Worm (Caenorhabditis elegans) whole organism, early embryonic: Measurements from ENCODE around the gene mcm-6.

Experiments
- B0310.2 ChIP-seq: sonication (generic microtip); optimal IDR thresholded peaks from 2 replicates; lab custom pipeline; 2016; ENCODE audit warnings: mild to moderate bottlenecking, missing genetic modification characterization, missing compliant biosample characterization
- F13C5.2 ChIP-seq: sonication (generic microtip); optimal IDR thresholded peaks from 2 replicates; lab custom pipeline; 2017; ENCODE audit warnings: mild to moderate bottlenecking, missing genetic modification characterization, inconsistent platforms, missing compliant biosample characterization
- aly-1 ChIP-seq: sonication (generic microtip); optimal IDR thresholded peaks from 2 replicates; lab custom pipeline; 2016; ENCODE audit warnings: missing genetic modification characterization, missing compliant biosample characterization
- ama-1 ChIP-seq: fragments of 150-350 bp; optimal IDR thresholded peaks from 2 replicates; lab custom pipeline; 2014
- ceh-13 ChIP-seq: fragments of 200-800 bp; sonication (Bioruptor generic); optimal IDR thresholded peaks from 2 replicates; lab custom pipeline; 2018; ENCODE audit warnings: mild to moderate bottlenecking, missing genetic modification characterization, missing compliant biosample characterization
- ceh-36 ChIP-seq: sonication (generic microtip); optimal IDR thresholded peaks from 2 replicates; lab custom pipeline; 2016; ENCODE audit warnings: missing genetic modification characterization, inconsistent platforms, missing compliant biosample characterization
- ets-7 ChIP-seq: sonication (generic microtip); optimal IDR thresholded peaks from 2 replicates; lab custom pipeline; 2016; ENCODE audit warnings: missing genotype, missing genetic modification characterization, missing compliant biosample characterization
- flt-1 ChIP-seq: fragments of 200-800 bp; sonication (Bioruptor generic); IDR thresholded peaks from 2 replicates; pipeline ENCODE4 v1.3.6; 2022; ENCODE audit warnings: missing genetic modification characterization, missing compliant biosample characterization
- hmbx-1 ChIP-seq: sonication (generic microtip); optimal IDR thresholded peaks from 2 replicates; lab custom pipeline; 2016; ENCODE audit warnings: mild to moderate bottlenecking, missing genetic modification characterization, missing compliant biosample characterization
- hmg-4 ChIP-seq: fragments of 200-800 bp; sonication (Bioruptor generic); optimal IDR thresholded peaks from 2 replicates; lab custom pipeline; 2018; ENCODE audit warnings: mild to moderate bottlenecking, missing genetic modification characterization, missing compliant biosample characterization
- hnd-1 ChIP-seq: sonication (generic microtip); optimal IDR thresholded peaks from 2 replicates; lab custom pipeline; 2016; ENCODE audit warnings: missing genetic modification characterization, missing compliant biosample characterization
- pes-1 ChIP-seq: fragments of 200-800 bp; sonication (Bioruptor generic); IDR thresholded peaks from 2 replicates; pipeline ENCODE4 v1.3.6; 2022; ENCODE audit warnings: missing genetic modification reagents, missing genetic modification characterization, missing compliant biosample characterization
- scrt-1 ChIP-seq: fragments of 200-800 bp; sonication (Bioruptor generic); IDR thresholded peaks from 2 replicates; pipeline ENCODE4 v1.3.6; 2022; ENCODE audit warnings: missing genetic modification characterization, missing compliant biosample characterization
- sea-1 ChIP-seq: fragments of 200-800 bp; sonication (Bioruptor generic); conservative IDR thresholded peaks from 2 replicates; pipeline ENCODE4 v1.3.6; 2022; ENCODE audit warnings: missing genetic modification characterization, missing compliant biosample characterization
- tbx-11 ChIP-seq: fragments of 200-800 bp; sonication (Bioruptor generic); IDR thresholded peaks from 2 replicates; pipeline ENCODE4 v1.3.6; 2022; ENCODE audit warnings: missing genetic modification characterization, missing compliant biosample characterization
- tbx-37 ChIP-seq: fragments of 200-800 bp; sonication (Bioruptor generic); conservative IDR thresholded peaks from 2 replicates; pipeline ENCODE4 v1.3.6; 2022; ENCODE audit warnings: missing genetic modification reagents, missing genetic modification characterization, missing compliant biosample characterization
- tra-4 ChIP-seq: sonication (generic microtip); optimal IDR thresholded peaks from 2 replicates; lab custom pipeline; 2017; ENCODE audit warnings: missing genetic modification characterization, missing compliant biosample characterization

The mcm-6 gene

ce11 chrIII:9766175-9766574, 28.0 kb upstream of the mcm-6 start, which contains the start of gene cbp-1:
Gene cbp-1, plus strand, starts transcription at chrIII:9766509.
- TF ChIP-seq B0310.2 (tag; lab: Kevin White, UChicago) (no peak), ama-1 (lab: Kevin White, UChicago) (no peak), flt-1 (GFP tag; lab: Robert Waterston, UW) (no peak), tbx-11 (no peak), hmg-4 (no peak), tbx-37 (GFP tag; lab: Robert Waterston, UW) (no peak), ceh-36 (tag; lab: Kevin White, UChicago) (no peak), sea-1 (no peak), scrt-1 (no peak), F13C5.2 (tag; lab: Kevin White, UChicago) (no peak)

- TF ChIP-seq ceh-36 (tag; lab: Kevin White, UChicago) (no peak), hnd-1 (tag; lab: Kevin White, UChicago) (no peak), ceh-13 (GFP tag; lab: Kevin White, UChicago) (no peak), hmbx-1 (no peak), tbx-37 (GFP tag; lab: Robert Waterston, UW) (no peak), tbx-11 (no peak), aly-1 (tag; lab: Kevin White, UChicago) (no peak), hmg-4 (no peak), ets-7 (tag; lab: Kevin White, UChicago) (no peak)
Observed at ce11 chrIII:9767095-9767494, 27.1 kb upstream of the mcm-6 start.

ce11 chrIII:9768023-9768422, 26.1 kb upstream of the mcm-6 start:
- TF ChIP-seq pes-1 (GFP tag; lab: Robert Waterston, UW) (no peak), hmbx-1 (no peak), ceh-13 (GFP tag; lab: Kevin White, UChicago) (no peak), B0310.2 (tag; lab: Kevin White, UChicago) (no peak), tra-4 (tag; lab: Kevin White, UChicago) (no peak), hnd-1 (tag; lab: Kevin White, UChicago) (no peak), ets-7 (tag; lab: Kevin White, UChicago) (no peak), F13C5.2 (tag; lab: Kevin White, UChicago) (no peak), hmg-4 (no peak), tbx-11 (no peak), sea-1 (no peak), ama-1 (lab: Kevin White, UChicago) (no peak), aly-1 (tag; lab: Kevin White, UChicago) (no peak), tbx-37 (GFP tag; lab: Robert Waterston, UW) (no peak), ceh-36 (tag; lab: Kevin White, UChicago) (no peak), flt-1 (GFP tag; lab: Robert Waterston, UW) (no peak), scrt-1 (no peak)

- peak; percentile 68 for TF ChIP-seq ama-1 (lab: Kevin White, UChicago)
- no peak for TF ChIP-seq ceh-36 (tag; lab: Kevin White, UChicago)
Observed at ce11 chrIII:9770590-9770989, 23.6 kb upstream of the mcm-6 start.

- TF ChIP-seq hmg-4 (no peak), tra-4 (tag; lab: Kevin White, UChicago) (no peak), ceh-36 (tag; lab: Kevin White, UChicago) (no peak), ets-7 (tag; lab: Kevin White, UChicago) (no peak), sea-1 (no peak)
Observed at ce11 chrIII:9772394-9772793, 21.8 kb upstream of the mcm-6 start.

ce11 chrIII:9775916-9776315, 18.3 kb upstream of the mcm-6 start:
- no peak for TF ChIP-seq B0310.2 (tag; lab: Kevin White, UChicago)
- TF ChIP-seq tbx-11: no peak
- no peak for TF ChIP-seq flt-1 (GFP tag; lab: Robert Waterston, UW)
- no peak for TF ChIP-seq aly-1 (tag; lab: Kevin White, UChicago)

ce11 chrIII:9776323-9776722, 17.8 kb upstream of the mcm-6 start, which contains the start of gene usp-46:
Gene usp-46, plus strand, starts transcription at chrIII:9776623.
- TF ChIP-seq pes-1 (GFP tag; lab: Robert Waterston, UW) (no peak), ama-1 (lab: Kevin White, UChicago) (no peak), B0310.2 (tag; lab: Kevin White, UChicago) (no peak), tbx-11 (no peak), ceh-13 (GFP tag; lab: Kevin White, UChicago) (no peak), scrt-1 (no peak), ceh-36 (tag; lab: Kevin White, UChicago) (no peak), ets-7 (tag; lab: Kevin White, UChicago) (no peak), tbx-37 (GFP tag; lab: Robert Waterston, UW) (no peak), hmg-4 (no peak), F13C5.2 (tag; lab: Kevin White, UChicago) (no peak), tra-4 (tag; lab: Kevin White, UChicago) (no peak)

- TF ChIP-seq hmbx-1 (no peak), ceh-13 (GFP tag; lab: Kevin White, UChicago) (no peak), ets-7 (tag; lab: Kevin White, UChicago) (no peak), F13C5.2 (tag; lab: Kevin White, UChicago) (no peak)
Observed at ce11 chrIII:9779080-9779479, 15.1 kb upstream of the mcm-6 start.

ce11 chrIII:9780254-9780653, 13.9 kb upstream of the mcm-6 start, which contains the start of gene sqv-3:
Gene sqv-3, minus strand, starts transcription at chrIII:9780354.
- TF ChIP-seq tbx-11 (no peak), F13C5.2 (tag; lab: Kevin White, UChicago) (no peak), hnd-1 (tag; lab: Kevin White, UChicago) (no peak), B0310.2 (tag; lab: Kevin White, UChicago) (no peak), ets-7 (tag; lab: Kevin White, UChicago) (no peak), tra-4 (tag; lab: Kevin White, UChicago) (no peak), scrt-1 (no peak), ama-1 (lab: Kevin White, UChicago) (no peak), hmg-4 (no peak), sea-1 (no peak), hmbx-1 (no peak), pes-1 (GFP tag; lab: Robert Waterston, UW) (no peak), flt-1 (GFP tag; lab: Robert Waterston, UW) (no peak), tbx-37 (GFP tag; lab: Robert Waterston, UW) (no peak), aly-1 (tag; lab: Kevin White, UChicago) (no peak)
